Worm (Caenorhabditis elegans): Measurements from ENCODE around the gene T27F7.12.

T27F7.12 gene

DNA sequence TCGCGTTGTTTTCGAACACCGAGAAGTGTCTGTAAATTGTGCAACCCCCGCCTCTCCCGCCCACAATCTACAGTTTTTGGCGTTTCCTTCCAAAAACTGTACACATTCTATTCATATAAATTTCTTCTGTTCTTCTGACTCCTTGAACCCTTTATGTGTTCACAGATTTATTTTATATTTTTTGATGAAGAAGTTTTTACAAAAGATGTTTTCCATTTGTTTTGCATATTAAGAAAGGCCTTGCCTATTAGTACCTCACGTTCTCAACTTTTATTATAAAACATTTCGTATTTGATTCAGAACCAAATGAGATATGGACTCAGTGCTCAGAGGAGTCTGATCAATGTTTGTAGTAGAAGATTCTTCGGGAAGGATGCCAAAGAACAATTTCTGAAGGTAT, 36.6 kb upstream of the T27F7.12 start, which contains the start of gene ndx-3:
ndx-3 (plus strand) TSS at position 301 of the 400 bp plus-strand sequence.
- TF ChIP-seq Y55F3AM.14 (GFP tag; optimal IDR thresholded peaks at IDR 0.05) (no peak), nhr-23 (tag; optimal IDR thresholded peaks at IDR 0.05) (no peak), ceh-16 (tag; optimal IDR thresholded peaks at IDR 0.05) (no peak), ama-1 (optimal IDR thresholded peaks at IDR 0.05) (no peak), peb-1 (tag; optimal IDR thresholded peaks at IDR 0.05) (no peak), lin-39 (tag; optimal IDR thresholded peaks at IDR 0.05) (no peak), lin-11 (tag; optimal IDR thresholded peaks at IDR 0.05) (no peak), elt-1 (tag; optimal IDR thresholded peaks at IDR 0.05) (no peak), C34F6.9 (tag; optimal IDR thresholded peaks at IDR 0.05) (no peak), nhr-237 (tag; optimal IDR thresholded peaks at IDR 0.05) (no peak), ztf-4 (tag; optimal IDR thresholded peaks at IDR 0.05) (no peak), nhr-77 (tag; optimal IDR thresholded peaks at IDR 0.05) (no peak), nhr-25 (tag; optimal IDR thresholded peaks at IDR 0.05) (no peak), elt-3 (tag; optimal IDR thresholded peaks at IDR 0.05) (no peak), lin-13 (GFP tag; optimal IDR thresholded peaks at IDR 0.05) (no peak), nhr-129 (tag; optimal IDR thresholded peaks at IDR 0.05) (no peak), unc-55 (GFP tag; optimal IDR thresholded peaks at IDR 0.05) (no peak), alr-1 (tag; optimal IDR thresholded peaks at IDR 0.05) (no peak), mab-5 (tag; optimal IDR thresholded peaks at IDR 0.05) (no peak), nhr-12 (tag; optimal IDR thresholded peaks at IDR 0.05) (no peak)

DNA sequence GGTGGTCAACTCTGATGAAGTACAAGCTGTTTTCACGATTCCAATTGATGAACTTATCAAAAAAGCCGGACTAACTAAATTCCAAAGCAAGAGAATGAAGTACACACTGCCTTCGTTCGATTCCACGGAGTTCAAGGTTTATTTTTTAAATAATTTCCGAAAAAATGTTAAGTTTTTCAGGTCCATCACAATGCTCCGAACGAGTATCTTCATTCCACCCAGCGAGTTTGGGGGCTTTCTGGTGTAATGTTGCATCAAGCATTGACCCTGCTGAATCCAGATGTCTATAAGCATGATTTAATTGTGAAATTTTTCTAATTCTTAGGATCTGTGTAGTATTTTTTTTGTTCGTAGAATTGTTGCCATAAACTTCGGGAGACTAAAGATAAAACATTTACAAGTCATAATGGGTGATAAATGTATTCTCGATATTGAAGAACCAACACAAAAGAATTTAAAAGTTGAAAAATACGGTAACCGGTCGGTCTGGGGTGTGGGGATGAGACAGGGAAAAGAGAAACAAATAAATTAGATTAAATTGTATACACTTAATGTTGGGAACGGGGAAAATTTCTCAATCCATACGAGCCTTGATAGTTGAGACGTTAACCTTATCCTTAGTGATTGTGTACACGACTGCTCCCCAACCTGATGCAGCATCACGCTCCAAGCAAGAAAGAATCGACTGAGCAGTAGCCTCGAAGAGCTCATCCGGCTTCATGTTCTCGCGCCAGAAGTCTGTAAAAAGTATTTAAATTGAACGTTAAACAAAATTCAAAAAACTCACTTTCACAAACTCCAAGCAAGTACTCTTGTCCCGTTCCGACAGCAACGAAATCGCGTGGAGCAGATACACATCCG, 35.6 kb upstream of the T27F7.12 start:
- TF ChIP-seq nhr-21 (tag; optimal IDR thresholded peaks at IDR 0.05) (no peak), nhr-23 (tag; optimal IDR thresholded peaks at IDR 0.05) (no peak), lsy-2 (tag; optimal IDR thresholded peaks at IDR 0.05) (no peak), unc-62 (GFP tag; optimal IDR thresholded peaks at IDR 0.05) (no peak), elt-3 (tag; optimal IDR thresholded peaks at IDR 0.05) (no peak), lin-11 (tag; optimal IDR thresholded peaks at IDR 0.05) (no peak)

DNA sequence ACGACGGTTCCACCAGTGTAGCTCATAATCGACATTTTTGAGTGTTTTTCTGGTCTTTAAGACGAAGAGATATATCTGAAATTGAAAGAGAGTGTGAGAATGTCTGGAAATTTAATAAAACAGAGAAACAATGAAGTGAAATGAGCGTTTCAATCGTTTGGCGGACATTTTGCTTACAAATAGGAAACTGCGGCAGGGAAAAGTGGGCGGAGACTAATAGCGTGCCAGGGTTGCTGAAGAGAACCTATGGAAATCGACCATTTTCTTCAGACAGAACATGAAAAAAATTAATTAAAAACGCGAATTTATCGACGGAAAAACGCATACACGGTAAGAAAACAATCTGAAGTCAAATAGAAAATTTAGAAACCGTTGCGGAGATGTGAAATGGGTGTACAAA, 34.5 kb upstream of the T27F7.12 start, which contains the start of gene pbs-3:
pbs-3 (minus strand) TSS at position 75 of the 400 bp plus-strand sequence.
- TF ChIP-seq nhr-25 (tag; optimal IDR thresholded peaks at IDR 0.05) (peak; percentile 46), nhr-129 (tag; optimal IDR thresholded peaks at IDR 0.05) (peak; percentile 84), nhr-11 (tag; optimal IDR thresholded peaks at IDR 0.05) (no peak), nhr-237 (tag; optimal IDR thresholded peaks at IDR 0.05) (no peak), ztf-4 (tag; optimal IDR thresholded peaks at IDR 0.05) (no peak), mbf-1 (tag; optimal IDR thresholded peaks at IDR 0.05) (no peak), ceh-16 (tag; optimal IDR thresholded peaks at IDR 0.05) (no peak), aly-2 (tag; optimal IDR thresholded peaks at IDR 0.05) (no peak), ama-1 (optimal IDR thresholded peaks at IDR 0.05) (peak; percentile 60), skn-1 (tag; optimal IDR thresholded peaks at IDR 0.05) (peak; percentile 89), nhr-10 (tag; optimal IDR thresholded peaks at IDR 0.05) (no peak), elt-1 (tag; optimal IDR thresholded peaks at IDR 0.05) (no peak), mab-5 (tag; optimal IDR thresholded peaks at IDR 0.05) (no peak), lin-11 (tag; optimal IDR thresholded peaks at IDR 0.05) (peak; percentile 28), R02D3.7 (tag; optimal IDR thresholded peaks at IDR 0.05) (no peak), ztf-11 (tag; optimal IDR thresholded peaks at IDR 0.05) (no peak), unc-62 (GFP tag; optimal IDR thresholded peaks at IDR 0.05) (no peak), dmd-4 (tag; optimal IDR thresholded peaks at IDR 0.05) (no peak), ceh-82 (tag; optimal IDR thresholded peaks at IDR 0.05) (no peak), blmp-1 (tag; optimal IDR thresholded peaks at IDR 0.05; ENCODE audit: insufficient read depth) (no peak), alr-1 (tag; optimal IDR thresholded peaks at IDR 0.05) (no peak), sma-3 (GFP tag; optimal IDR thresholded peaks at IDR 0.05) (peak; percentile 45), peb-1 (tag; optimal IDR thresholded peaks at IDR 0.05) (no peak), nhr-23 (tag; optimal IDR thresholded peaks at IDR 0.05) (no peak), C34F6.9 (tag; optimal IDR thresholded peaks at IDR 0.05) (peak; percentile 77), unc-55 (GFP tag; optimal IDR thresholded peaks at IDR 0.05) (peak; percentile 79), snpc-4 (tag; optimal IDR thresholded peaks at IDR 0.05) (peak; percentile 33), zag-1 (tag; optimal IDR thresholded peaks at IDR 0.05) (no peak), unc-39 (tag; optimal IDR thresholded peaks at IDR 0.05) (no peak), crh-2 (tag; optimal IDR thresholded peaks at IDR 0.05) (peak; percentile 73), lsy-2 (tag; optimal IDR thresholded peaks at IDR 0.05) (peak; percentile 22 to 76), lin-39 (tag; optimal IDR thresholded peaks at IDR 0.05) (no peak), elt-3 (tag; optimal IDR thresholded peaks at IDR 0.05) (no peak), sma-9 (GFP tag; optimal IDR thresholded peaks at IDR 0.05) (peak; percentile 33), sma-9 (tag; optimal IDR thresholded peaks at IDR 0.05) (no peak), sem-4 (tag; optimal IDR thresholded peaks at IDR 0.05) (no peak), gmeb-1 (tag; optimal IDR thresholded peaks at IDR 0.05) (peak; percentile 25), ztf-1 (GFP tag; conservative IDR thresholded peaks at IDR 0.05) (no peak), mdl-1 (tag; optimal IDR thresholded peaks at IDR 0.05) (no peak), egl-27 (tag; optimal IDR thresholded peaks at IDR 0.05) (no peak), nhr-21 (tag; optimal IDR thresholded peaks at IDR 0.05) (peak; percentile 41), Y55F3AM.14 (GFP tag; optimal IDR thresholded peaks at IDR 0.05) (no peak), ZK546.5 (tag; optimal IDR thresholded peaks at IDR 0.05) (no peak)

All from whole organism, L2 larva.